Worm (Caenorhabditis elegans) whole organism, young adult: ENCODE measurements around the gene nep-9.

Experiments
- C17E4.6 ChIP-seq: fragments of 200-800 bp; sonication (Bioruptor generic); IDR thresholded peaks from 2 replicates; pipeline ENCODE4 v1.3.6; 2022; ENCODE audit warnings: missing genetic modification reagents, missing genetic modification characterization, missing compliant biosample characterization
- T26A5.8 ChIP-seq: sonication (generic microtip); optimal IDR thresholded peaks from 2 replicates; lab custom pipeline; 2016; ENCODE audit warnings: missing genetic modification characterization, missing compliant biosample characterization
- Y53G8AR.9 ChIP-seq: fragments of 200-800 bp; sonication (Bioruptor generic); conservative IDR thresholded peaks from 2 replicates; pipeline ENCODE4 v1.3.6; 2022; ENCODE audit warnings: missing genetic modification reagents, missing genetic modification characterization, missing compliant biosample characterization
- Y67H2A.10 ChIP-seq: fragments of 200-800 bp; sonication (Bioruptor generic); conservative IDR thresholded peaks from 2 replicates; pipeline ENCODE4 v1.3.6; 2022; ENCODE audit warnings: missing genetic modification reagents, missing genetic modification characterization, missing compliant biosample characterization
- ama-1 ChIP-seq, 3 experiments: fragments of 150-350 bp in 1 of 3; sonication (generic microtip) in 2 of 3; optimal IDR thresholded peaks; 2 replicates each; lab custom pipeline; 2014 to 2018; ENCODE audit warnings: missing biosample characterization in 2 of 3, missing genetic modification characterization in 2 of 3, missing genetic modification reagents in 2 of 3
- atf-7 ChIP-seq: sonication (generic microtip); optimal IDR thresholded peaks from 2 replicates; lab custom pipeline; 2017; ENCODE audit warnings: mild to moderate bottlenecking, missing genetic modification characterization, missing compliant biosample characterization
- bed-2 ChIP-seq: fragments of 200-800 bp; sonication (Bioruptor generic); IDR thresholded peaks from 2 replicates; pipeline ENCODE4 v1.3.6; 2022; ENCODE audit warnings: missing genetic modification reagents, missing genetic modification characterization, missing compliant biosample characterization
- ekl-4 ChIP-seq: fragments of 200-800 bp; sonication (Bioruptor generic); IDR thresholded peaks from 2 replicates; pipeline ENCODE4 v1.3.6; 2022; ENCODE audit warnings: missing genetic modification reagents, missing genetic modification characterization, missing compliant biosample characterization
- snpc-1.1 ChIP-seq: sonication (generic microtip); optimal IDR thresholded peaks from 2 replicates; lab custom pipeline; 2017; ENCODE audit warnings: missing genetic modification characterization, mild to moderate bottlenecking, missing compliant biosample characterization, antibody characterized with exemption, moderate library complexity, missing genotype, missing genetic modification reagents; ENCODE audit not compliant: insufficient read depth
- snpc-4 ChIP-seq, 5 experiments: fragments of 150-350 bp in 1 of 5; sonication (generic microtip) in 4 of 5; optimal IDR thresholded peaks; 2 replicates each; lab custom pipeline; 2014 to 2018; ENCODE audit warnings: missing genetic modification characterization in 5 of 5, missing biosample characterization in 3 of 5, antibody characterized with exemption in 2 of 5, mild to moderate bottlenecking in 2 of 5, missing compliant biosample characterization in 2 of 5, missing genotype in 2 of 5, moderate library complexity in 2 of 5, missing genetic modification reagents in 1 of 5
- unc-62 ChIP-seq: fragments of 150-350 bp; optimal IDR thresholded peaks from 2 replicates; lab custom pipeline; 2014; ENCODE audit warnings: missing biosample characterization, missing genetic modification reagents, missing genetic modification characterization

ce11 chrII:3448776-3449280, 49.7 kb upstream of the nep-9 start, which contains the start of gene C16C8.25:
- TF ChIP-seq Y53G8AR.9 (GFP tag; lab: Robert Waterston, UW) (no peak), ama-1 (optimal IDR thresholded peaks at IDR 0.05; lab: Kevin White, UChicago) (no peak), ama-1 (GFP tag; optimal IDR thresholded peaks at IDR 0.05; lab: Kevin White, UChicago) (no peak), snpc-4 (GFP tag; optimal IDR thresholded peaks at IDR 0.05; lab: Kevin White, UChicago) (no peak), snpc-4 (tag; optimal IDR thresholded peaks at IDR 0.05; lab: Kevin White, UChicago) (no peak), unc-62 (GFP tag; lab: Kevin White, UChicago) (no peak), C17E4.6 (GFP tag; lab: Robert Waterston, UW) (no peak), Y67H2A.10 (no peak), T26A5.8 (tag; lab: Kevin White, UChicago) (no peak), atf-7 (no peak), snpc-1.1 (no peak), bed-2 (GFP tag; lab: Robert Waterston, UW) (no peak), ekl-4 (GFP tag; lab: Robert Waterston, UW) (no peak)
